Worm (Caenorhabditis elegans): ENCODE results near the gene ceh-18.

ce11 chrX:3824907-3825689, 32.5 kb downstream of the ceh-18 start:
- no peak for TF ChIP-seq unc-130 (GFP tag; optimal IDR thresholded peaks at IDR 0.05)
- no peak for TF ChIP-seq snpc-1.1 (tag; optimal IDR thresholded peaks at IDR 0.05; ENCODE audit: insufficient read depth)
- TF ChIP-seq lin-54 (GFP tag; optimal IDR thresholded peaks at IDR 0.05) = no peak
- no peak for TF ChIP-seq hlh-12 (tag; optimal IDR thresholded peaks at IDR 0.05)
- TF ChIP-seq rcor-1 (GFP tag; IDR thresholded peaks at IDR 0.05) = no peak
- TF ChIP-seq pha-4 (tag; optimal IDR thresholded peaks at IDR 0.05) = no peak
- no peak for TF ChIP-seq ama-1 (optimal IDR thresholded peaks at IDR 0.05)
- TF ChIP-seq ama-1 (GFP tag; optimal IDR thresholded peaks at IDR 0.05) = no peak
